Worm (Caenorhabditis elegans) whole organism, L4 larva: ENCODE measurements around the gene lec-1.
A peak's percentile ranks its signal among the peaks of the same experiment; 100 is the strongest.

ENCODE experiments used
- Y5F2A.4 ChIP-seq: fragments of 200-800 bp; sonication (Bioruptor generic); optimal IDR thresholded peaks from 2 replicates; lab custom pipeline; 2018; ENCODE audit warnings: mild to moderate bottlenecking, missing genetic modification characterization, missing compliant biosample characterization
- Y75B8A.6 ChIP-seq: fragments of 200-800 bp; sonication (Bioruptor generic); IDR thresholded peaks from 2 replicates; pipeline ENCODE4 v1.3.6; 2022; ENCODE audit warnings: missing genetic modification reagents, missing genetic modification characterization, missing compliant biosample characterization
- egl-27 ChIP-seq: sonication (generic microtip); optimal IDR thresholded peaks from 3 replicates; lab custom pipeline; 2017; ENCODE audit warnings: missing biosample characterization, missing genetic modification reagents, missing genetic modification characterization
- lsy-2 ChIP-seq, 2 experiments: fragments of 150-350 bp in 1 of 2; sonication (generic microtip) in 1 of 2; optimal IDR thresholded peaks; 2 replicates each; lab custom pipeline; 2014 to 2017; ENCODE audit warnings: missing biosample characterization in 2 of 2, missing genetic modification characterization in 2 of 2
- mdl-1 ChIP-seq, 2 experiments: fragments of 150-350 bp in 1 of 2; sonication (generic microtip) in 1 of 2; optimal IDR thresholded peaks; 2 replicates each; lab custom pipeline; 2014 to 2017; ENCODE audit warnings: missing biosample characterization in 2 of 2, missing genetic modification characterization in 2 of 2
- mxl-2 ChIP-seq: fragments of 200-800 bp; sonication (Bioruptor generic); conservative IDR thresholded peaks from 2 replicates; pipeline ENCODE4 v1.3.6; 2022; ENCODE audit warnings: missing genetic modification reagents, missing genetic modification characterization, missing compliant biosample characterization
- unc-62 ChIP-seq, 3 experiments: fragments of 150-350 bp in 1 of 3; sonication (generic microtip); optimal IDR thresholded peaks in 2 of 3; peaks in 1 of 3; 1 replicate in 1 of 3; 2 replicates in 2 of 3; lab custom pipeline; 2014 to 2017; ENCODE audit warnings: missing biosample characterization in 3 of 3, missing genetic modification characterization in 3 of 3, missing genetic modification reagents in 3 of 3, missing genotype in 1 of 3

ce11 chrII:13199674-13200215 is 4.4 kb downstream of the lec-1 start, which contains the start of gene btf-1:
- TF ChIP-seq Y75B8A.6 (GFP tag; lab: Robert Waterston, UW) (no peak), mdl-1 (tag; optimal IDR thresholded peaks at IDR 0.05; lab: Kevin White, UChicago) (peak in 1 of 2 experiments; percentile 37), egl-27 (no peak), mxl-2 (GFP tag; lab: Robert Waterston, UW) (no peak), unc-62 (GFP tag; optimal IDR thresholded peaks at IDR 0.05 in 1 of 2; lab: Kevin White, UChicago) (peak in 1 of 2 experiments; percentile 69), unc-62 (tag; optimal IDR thresholded peaks at IDR 0.05; lab: Kevin White, UChicago) (no peak), lsy-2 (tag; optimal IDR thresholded peaks at IDR 0.05; lab: Kevin White, UChicago) (peak; percentile 18 to 82), Y5F2A.4 (GFP tag; lab: Kevin White, UChicago) (no peak)
